Fruit fly (Drosophila melanogaster) whole organism, embryonic: Measurements from ENCODE around the gene AstC-R1.

ENCODE experiments used
- Atf-2 ChIP-seq: fragments of 200-800 bp; sonication (Bioruptor generic); optimal IDR thresholded peaks from 2 replicates; lab custom pipeline; 2016; ENCODE audit warnings: missing biosample characterization, missing genetic modification characterization
- Atf3 ChIP-seq: fragments of 200-800 bp; sonication (Bioruptor generic); optimal IDR thresholded peaks from 3 replicates; lab custom pipeline; 2016; ENCODE audit warnings: missing biosample characterization, missing genetic modification characterization
- CG10209 ChIP-seq: fragments of 200-800 bp; sonication (Bioruptor generic); optimal IDR thresholded peaks from 3 replicates; lab custom pipeline; 2017; ENCODE audit warnings: missing biosample characterization, mild to moderate bottlenecking, missing genetic modification characterization, missing genetic modification reagents
- CG10431 ChIP-seq: fragments of 200-800 bp; sonication (Bioruptor generic); optimal IDR thresholded peaks from 3 replicates; lab custom pipeline; 2018; ENCODE audit warnings: missing biosample characterization, mild to moderate bottlenecking, missing genetic modification characterization
- CG11456 ChIP-seq: fragments of 200-800 bp; sonication (Bioruptor generic); IDR thresholded peaks from 3 replicates; pipeline ENCODE4 v1.3.6; 2022; ENCODE audit warnings: missing biosample characterization, missing genetic modification characterization
- CG11560 ChIP-seq: fragments of 200-800 bp; sonication (Bioruptor generic); IDR thresholded peaks from 3 replicates; pipeline ENCODE4 v1.3.6; 2022; ENCODE audit warnings: missing biosample characterization, missing genetic modification characterization
- CG17385 ChIP-seq: fragments of 200-800 bp; sonication (Bioruptor generic); optimal IDR thresholded peaks from 3 replicates; lab custom pipeline; 2018; ENCODE audit warnings: missing biosample characterization, mild to moderate bottlenecking, missing genetic modification characterization
- CG17612 ChIP-seq: fragments of 200-800 bp; sonication (Bioruptor generic); IDR thresholded peaks from 2 replicates; pipeline ENCODE4 v1.3.6; 2022; ENCODE audit warnings: missing biosample characterization, missing genetic modification characterization
- CG18262 ChIP-seq: fragments of 200-800 bp; optimal IDR thresholded peaks from 3 replicates; lab custom pipeline; 2019; ENCODE audit warnings: missing biosample characterization, mild to moderate bottlenecking, missing genetic modification characterization, moderate library complexity
- CG18476 ChIP-seq: fragments of 200-800 bp; sonication (Bioruptor generic); optimal IDR thresholded peaks from 2 replicates; lab custom pipeline; 2016; ENCODE audit warnings: missing biosample characterization, mild to moderate bottlenecking, missing genetic modification characterization
- CG2202 ChIP-seq: fragments of 200-800 bp; sonication (Bioruptor generic); optimal IDR thresholded peaks from 2 replicates; lab custom pipeline; 2018; ENCODE audit warnings: missing biosample characterization, mild to moderate bottlenecking, missing genetic modification characterization
- CG2875 ChIP-seq: fragments of 200-800 bp; sonication (Bioruptor generic); optimal IDR thresholded peaks from 2 replicates; lab custom pipeline; 2017; ENCODE audit warnings: missing biosample characterization, mild to moderate bottlenecking, missing genetic modification characterization, missing genetic modification reagents
- CG3065 ChIP-seq: fragments of 200-800 bp; sonication (Bioruptor generic); optimal IDR thresholded peaks from 2 replicates; lab custom pipeline; 2016; ENCODE audit warnings: missing biosample characterization, missing genetic modification characterization
- CG4404 ChIP-seq: fragments of 200-800 bp; sonication (Bioruptor generic); IDR thresholded peaks from 2 replicates; pipeline ENCODE4 v1.3.6; 2022; ENCODE audit warnings: missing biosample characterization, missing genetic modification characterization
- CG6272 ChIP-seq: fragments of 200-800 bp; sonication (Bioruptor generic); IDR thresholded peaks from 2 replicates; pipeline ENCODE4 v1.3.6; 2022; ENCODE audit warnings: missing biosample characterization, missing genetic modification characterization
- CG7839 ChIP-seq: fragments of 200-800 bp; sonication (Bioruptor generic); optimal IDR thresholded peaks from 3 replicates; lab custom pipeline; 2018; ENCODE audit warnings: missing biosample characterization, mild to moderate bottlenecking, missing genetic modification characterization, moderate library complexity
- CG8478 ChIP-seq: fragments of >200 bp; optimal IDR thresholded peaks from 2 replicates; lab custom pipeline; 2018
- CG9215 ChIP-seq: fragments of 200-800 bp; sonication (Bioruptor generic); IDR thresholded peaks from 2 replicates; pipeline ENCODE4 v1.3.6; 2022; ENCODE audit warnings: missing biosample characterization, missing genetic modification characterization
- CG9876 ChIP-seq: fragments of 200-800 bp; sonication (Bioruptor generic); optimal IDR thresholded peaks from 2 replicates; lab custom pipeline; 2016; ENCODE audit warnings: missing biosample characterization, missing genetic modification characterization
- CkIIα-i1 ChIP-seq: fragments of 200-800 bp; sonication (Bioruptor generic); IDR thresholded peaks from 2 replicates; pipeline ENCODE4 v1.3.6; 2022; ENCODE audit warnings: missing biosample characterization, missing genetic modification characterization
- Dad ChIP-seq: fragments of 200-800 bp; sonication (Bioruptor generic); optimal IDR thresholded peaks from 3 replicates; lab custom pipeline; 2016; ENCODE audit warnings: missing biosample characterization, missing genetic modification characterization
- E2f1 ChIP-seq: fragments of 200-800 bp; sonication (Bioruptor generic); IDR thresholded peaks from 2 replicates; pipeline ENCODE4 v1.3.6; 2022; ENCODE audit warnings: missing biosample characterization, missing genetic modification characterization
- E2f2 ChIP-seq: fragments of 200-800 bp; sonication (Bioruptor generic); IDR thresholded peaks from 2 replicates; pipeline ENCODE4 v1.3.6; 2022; ENCODE audit warnings: missing biosample characterization, missing genetic modification characterization
- Eip74EF ChIP-seq, 2 experiments: fragments of 200-800 bp in 1 of 2; fragments of >200 bp in 1 of 2; sonication (Bioruptor generic) in 1 of 2; optimal IDR thresholded peaks; 2 replicates each; lab custom pipeline; 2017 to 2019; ENCODE audit warnings: missing biosample characterization in 2 of 2, missing genetic modification characterization in 2 of 2, mild to moderate bottlenecking in 1 of 2, moderate library complexity in 1 of 2
- Elba2 ChIP-seq: fragments of 200-800 bp; sonication (Bioruptor generic); optimal IDR thresholded peaks from 3 replicates; lab custom pipeline; 2016; ENCODE audit warnings: missing biosample characterization, missing genetic modification characterization
- GATAe ChIP-seq: fragments of 200-800 bp; sonication (Bioruptor generic); conservative IDR thresholded peaks from 2 replicates; pipeline ENCODE4 v1.3.6; 2022; ENCODE audit warnings: missing biosample characterization, missing genetic modification characterization
- H15 ChIP-seq: fragments of 200-800 bp; sonication (Bioruptor generic); IDR thresholded peaks from 3 replicates; pipeline ENCODE4 v1.3.6; 2022; ENCODE audit warnings: missing biosample characterization, missing genetic modification characterization
- Lhr ChIP-seq: fragments of 200-800 bp; sonication (Bioruptor generic); optimal IDR thresholded peaks from 3 replicates; lab custom pipeline; 2017; ENCODE audit warnings: mild to moderate bottlenecking, missing biosample characterization, missing genetic modification reagents, missing genetic modification characterization
- MBD-R2 ChIP-seq: fragments of 200-800 bp; sonication (Bioruptor generic); IDR thresholded peaks from 2 replicates; pipeline ENCODE4 v1.3.6; 2022; ENCODE audit warnings: missing biosample characterization, missing genetic modification characterization
- PHDP ChIP-seq: fragments of 200-800 bp; sonication (Bioruptor generic); optimal IDR thresholded peaks from 3 replicates; lab custom pipeline; 2018; ENCODE audit warnings: missing biosample characterization, mild to moderate bottlenecking, missing genetic modification characterization, moderate library complexity
- Scr ChIP-seq: fragments of 200-800 bp; sonication (Bioruptor generic); IDR thresholded peaks from 2 replicates; pipeline ENCODE4 v1.3.6; 2022; ENCODE audit warnings: missing biosample characterization, missing genetic modification characterization; ENCODE audit not compliant: partially characterized antibody
- Side ChIP-seq: fragments of 200-800 bp; sonication (Bioruptor generic); optimal IDR thresholded peaks from 2 replicates; lab custom pipeline; 2016; ENCODE audit warnings: missing biosample characterization, missing genetic modification characterization
- Sin3A ChIP-seq: fragments of >200 bp; optimal IDR thresholded peaks from 2 replicates; lab custom pipeline; 2018
- abd-A ChIP-seq: fragments of 200-800 bp; sonication (Bioruptor generic); optimal IDR thresholded peaks from 3 replicates; lab custom pipeline; 2019; ENCODE audit warnings: missing biosample characterization, mild to moderate bottlenecking, missing genetic modification characterization, moderate library complexity
- ap ChIP-seq: fragments of 200-800 bp; sonication (Bioruptor generic); IDR thresholded peaks from 2 replicates; pipeline ENCODE4 v1.3.6; 2022; ENCODE audit warnings: missing biosample characterization, missing genetic modification characterization
- chn ChIP-seq: fragments of 200-800 bp; sonication (Bioruptor generic); optimal IDR thresholded peaks from 2 replicates; lab custom pipeline; 2016; ENCODE audit warnings: missing biosample characterization, missing genetic modification characterization
- da ChIP-seq: fragments of 200-800 bp; sonication (Bioruptor generic); optimal IDR thresholded peaks from 2 replicates; lab custom pipeline; 2016; ENCODE audit warnings: missing biosample characterization, missing genetic modification characterization
- dimm ChIP-seq: fragments of 200-800 bp; sonication (Bioruptor generic); IDR thresholded peaks from 2 replicates; pipeline ENCODE4 v1.3.6; 2022; ENCODE audit warnings: missing biosample characterization, missing genetic modification characterization
- disco-r ChIP-seq: fragments of 200-800 bp; sonication (Bioruptor generic); optimal IDR thresholded peaks from 2 replicates; lab custom pipeline; 2016; ENCODE audit warnings: missing biosample characterization, missing genetic modification characterization
- ewg ChIP-seq: fragments of 200-800 bp; sonication (Bioruptor generic); optimal IDR thresholded peaks from 3 replicates; lab custom pipeline; 2017; ENCODE audit warnings: mild to moderate bottlenecking, missing biosample characterization, missing genetic modification reagents, missing genetic modification characterization
- ham ChIP-seq: fragments of 200-800 bp; sonication (Bioruptor generic); IDR thresholded peaks from 2 replicates; pipeline ENCODE4 v1.3.6; 2022; ENCODE audit warnings: missing biosample characterization, missing genetic modification characterization
- maf-S ChIP-seq: fragments of 200-800 bp; sonication (Bioruptor generic); optimal IDR thresholded peaks from 2 replicates; lab custom pipeline; 2016; ENCODE audit warnings: missing biosample characterization, missing genetic modification characterization
- odd ChIP-seq: fragments of 200-800 bp; sonication (Bioruptor generic); optimal IDR thresholded peaks from 2 replicates; lab custom pipeline; 2017; ENCODE audit warnings: missing biosample characterization, mild to moderate bottlenecking, missing genetic modification characterization
- pfk ChIP-seq: fragments of 200-800 bp; sonication (Bioruptor generic); optimal IDR thresholded peaks from 2 replicates; lab custom pipeline; 2018; ENCODE audit warnings: missing biosample characterization, mild to moderate bottlenecking, missing genetic modification characterization, moderate library complexity
- phol ChIP-seq: fragments of 200-800 bp; sonication (Bioruptor generic); optimal IDR thresholded peaks from 3 replicates; lab custom pipeline; 2018; ENCODE audit warnings: missing biosample characterization, mild to moderate bottlenecking, missing genetic modification characterization, moderate library complexity
- prd ChIP-seq, 3 experiments: fragments of >200 bp in 2 of 3; fragments of 200-800 bp in 1 of 3; sonication (Bioruptor generic) in 1 of 3; optimal IDR thresholded peaks in 2 of 3; IDR thresholded peaks in 1 of 3; 2 replicates in 2 of 3; 3 replicates in 1 of 3; pipeline versions ENCODE4 v1.3.6 to Lab custom; 2017 to 2022; ENCODE audit warnings: missing biosample characterization in 1 of 3, missing genetic modification characterization in 1 of 3
- run ChIP-seq: fragments of 200-800 bp; sonication (Bioruptor generic); optimal IDR thresholded peaks from 3 replicates; lab custom pipeline; 2018; ENCODE audit warnings: missing biosample characterization, mild to moderate bottlenecking, missing genetic modification characterization
- sens ChIP-seq: fragments of 200-800 bp; sonication (Bioruptor generic); peaks from one replicate; lab custom pipeline; 2016; ENCODE audit warnings: missing biosample characterization, missing genetic modification characterization
- sisA ChIP-seq: fragments of 200-800 bp; sonication (Bioruptor generic); IDR thresholded peaks from 2 replicates; pipeline ENCODE4 v1.3.6; 2022; ENCODE audit warnings: missing biosample characterization, missing genetic modification characterization
- slbo ChIP-seq: fragments of 200-800 bp; sonication (Bioruptor generic); IDR thresholded peaks from 2 replicates; pipeline ENCODE4 v1.3.6; 2022; ENCODE audit warnings: missing biosample characterization, missing genetic modification characterization
- trh ChIP-seq: fragments of 200-800 bp; sonication (Bioruptor generic); optimal IDR thresholded peaks from 2 replicates; lab custom pipeline; 2016; ENCODE audit warnings: missing biosample characterization, missing genetic modification characterization
- unpg ChIP-seq: fragments of 200-800 bp; sonication (Bioruptor generic); optimal IDR thresholded peaks from 3 replicates; lab custom pipeline; 2018; ENCODE audit warnings: missing biosample characterization, mild to moderate bottlenecking, missing genetic modification characterization, moderate library complexity

Gene AstC-R1

dm6 chr3L:18617893-18618577, 58.0 kb downstream of the AstC-R1 start, which contains the start of the genes CG13380 and CG4174 (continued):
- no peak for TF ChIP-seq unpg (GFP tag; lab: Kevin White, UChicago)
- TF ChIP-seq CG10209 (GFP tag; lab: Kevin White, UChicago) = no peak
- TF ChIP-seq CG2202 (tag; lab: Kevin White, UChicago) = no peak
- no peak for TF ChIP-seq MBD-R2
- TF ChIP-seq CG18476 (GFP tag; lab: Kevin White, UChicago) = no peak
- TF ChIP-seq dimm (GFP tag; lab: Robert Waterston, UW) = no peak
- TF ChIP-seq GATAe (GFP tag; lab: Robert Waterston, UW) = no peak
- no peak for TF ChIP-seq CG10431 (GFP tag; lab: Kevin White, UChicago)
- no peak for TF ChIP-seq CG3065 (GFP tag; lab: Kevin White, UChicago)
- no peak for TF ChIP-seq prd (optimal IDR thresholded peaks at IDR 0.05; lab: Kevin White, UChicago)
- no peak for TF ChIP-seq prd (GFP tag; IDR thresholded peaks at IDR 0.05; lab: Robert Waterston, UW)
- no peak for TF ChIP-seq da (GFP tag; lab: Kevin White, UChicago)
- TF ChIP-seq Lhr (GFP tag; lab: Kevin White, UChicago) = peak; percentile 46
- no peak for TF ChIP-seq Sin3A (lab: Kevin White, UChicago)
- TF ChIP-seq CG17385 (GFP tag; lab: Kevin White, UChicago) = no peak
- no peak for TF ChIP-seq CG4404 (GFP tag; lab: Robert Waterston, UW)
- no peak for TF ChIP-seq ewg (GFP tag; lab: Kevin White, UChicago)
- no peak for TF ChIP-seq CG18262
- no peak for TF ChIP-seq CG11560 (tag; lab: Robert Waterston, UW)
- peak; percentile 81 for TF ChIP-seq sens
- TF ChIP-seq CG7839 = no peak
- no peak for TF ChIP-seq Atf-2 (GFP tag; lab: Kevin White, UChicago)
- no peak for TF ChIP-seq CG9215
- no peak for TF ChIP-seq CG17612
- TF ChIP-seq CkIIα-i1 (GFP tag; lab: Robert Waterston, UW) = no peak
- no peak for TF ChIP-seq ap (GFP tag; lab: Robert Waterston, UW)
- no peak for TF ChIP-seq Atf3 (GFP tag; lab: Kevin White, UChicago)
- TF ChIP-seq phol (tag; lab: Kevin White, UChicago) = peak; percentile 3
- TF ChIP-seq disco-r (GFP tag; lab: Kevin White, UChicago) = no peak
- no peak for TF ChIP-seq CG8478 (lab: Kevin White, UChicago)
- no peak for TF ChIP-seq slbo (GFP tag; lab: Robert Waterston, UW)
- no peak for TF ChIP-seq trh (GFP tag; lab: Kevin White, UChicago)
- TF ChIP-seq Side (GFP tag; lab: Kevin White, UChicago) = no peak
- no peak for TF ChIP-seq E2f2 (GFP tag; lab: Robert Waterston, UW)
- TF ChIP-seq Elba2 (GFP tag; lab: Kevin White, UChicago) = peak; percentile 96
- no peak for TF ChIP-seq Eip74EF (GFP tag; optimal IDR thresholded peaks at IDR 0.05; lab: Kevin White, UChicago)
- no peak for TF ChIP-seq H15 (GFP tag; lab: Robert Waterston, UW)
- no peak for TF ChIP-seq ham (GFP tag; lab: Robert Waterston, UW)
- TF ChIP-seq CG11456 (GFP tag; lab: Robert Waterston, UW) = no peak
- no peak for TF ChIP-seq maf-S
- TF ChIP-seq Scr (GFP tag; lab: Robert Waterston, UW) = peak; percentile 73
- no peak for TF ChIP-seq Dad (GFP tag; lab: Kevin White, UChicago)
- no peak for TF ChIP-seq PHDP (tag; lab: Kevin White, UChicago)
- TF ChIP-seq chn = no peak
- no peak for TF ChIP-seq abd-A
- no peak for TF ChIP-seq odd (GFP tag; lab: Kevin White, UChicago)
- no peak for TF ChIP-seq CG2875 (GFP tag; lab: Kevin White, UChicago)
- no peak for TF ChIP-seq pfk
- no peak for TF ChIP-seq run (tag; lab: Kevin White, UChicago)
- no peak for TF ChIP-seq sisA
- TF ChIP-seq CG6272 = no peak
- TF ChIP-seq E2f1 (GFP tag; lab: Robert Waterston, UW) = no peak
- no peak for TF ChIP-seq CG9876 (GFP tag; lab: Kevin White, UChicago)
